Worm (Caenorhabditis elegans): ENCODE data around the gene C13G3.1.

Gene C13G3.1

ce11 chrV:11057043-11057442 lies 44.8 kb upstream of the C13G3.1 start, which contains the start of gene srh-75:
Gene srh-75, minus strand, starts transcription at chrV:11057143.
- TF ChIP-seq lsy-27 (tag; optimal IDR thresholded peaks at IDR 0.05; ENCODE audit: borderline replicate concordance, insufficient read depth), result no peak
- no peak for TF ChIP-seq chd-7 (tag; optimal IDR thresholded peaks at IDR 0.05)
- TF ChIP-seq athp-1 (tag; optimal IDR thresholded peaks at IDR 0.05), result no peak
- TF ChIP-seq lag-1 (GFP tag; IDR thresholded peaks at IDR 0.05), result no peak
- TF ChIP-seq mel-28 (tag; optimal IDR thresholded peaks at IDR 0.05; ENCODE audit: borderline replicate concordance), result no peak
- no peak for TF ChIP-seq akir-1 (GFP tag; optimal IDR thresholded peaks at IDR 0.05)
- no peak for TF ChIP-seq egrh-3 (GFP tag; IDR thresholded peaks at IDR 0.05)
- TF ChIP-seq nhr-120 (GFP tag; IDR thresholded peaks at IDR 0.05), result no peak
- no peak for TF ChIP-seq lin-40 (tag; optimal IDR thresholded peaks at IDR 0.05)
- TF ChIP-seq die-1 (tag; optimal IDR thresholded peaks at IDR 0.05), result no peak
- no peak for TF ChIP-seq ceh-58 (GFP tag; IDR thresholded peaks at IDR 0.05)
- TF ChIP-seq ceh-100 (GFP tag; IDR thresholded peaks at IDR 0.05), result no peak
- no peak for TF ChIP-seq unc-62 (GFP tag; optimal IDR thresholded peaks at IDR 0.05)
- TF ChIP-seq madf-8 (GFP tag; conservative IDR thresholded peaks at IDR 0.05), result no peak

- TF ChIP-seq dpff-1 (tag; optimal IDR thresholded peaks at IDR 0.05), result no peak
- TF ChIP-seq K12H6.12 (tag; optimal IDR thresholded peaks at IDR 0.05), result no peak
- TF ChIP-seq snpc-1.1 (tag; optimal IDR thresholded peaks at IDR 0.05; ENCODE audit: insufficient read depth), result no peak
- TF ChIP-seq madf-10 (tag; optimal IDR thresholded peaks at IDR 0.05), result no peak
- no peak for TF ChIP-seq T26A5.8 (tag; optimal IDR thresholded peaks at IDR 0.05)
- no peak for TF ChIP-seq hlh-12 (tag; optimal IDR thresholded peaks at IDR 0.05)
- no peak for TF ChIP-seq snpc-1.3 (tag; optimal IDR thresholded peaks at IDR 0.05; ENCODE audit: insufficient read depth)
- TF ChIP-seq nhr-90 (tag; optimal IDR thresholded peaks at IDR 0.05), result no peak
- no peak for TF ChIP-seq F55B11.4 (tag; optimal IDR thresholded peaks at IDR 0.05; ENCODE audit: borderline replicate concordance, insufficient read depth)
- TF ChIP-seq Y53F4B.3 (GFP tag; IDR thresholded peaks at IDR 0.05), result no peak
- no peak for TF ChIP-seq pha-4 (tag; optimal IDR thresholded peaks at IDR 0.05)
- TF ChIP-seq him-1 (tag; optimal IDR thresholded peaks at IDR 0.05), result no peak
- no peak for TF ChIP-seq ztf-3 (GFP tag; optimal IDR thresholded peaks at IDR 0.05)
- no peak for TF ChIP-seq lsl-1 (GFP tag; optimal IDR thresholded peaks at IDR 0.05)
- no peak for TF ChIP-seq egl-18 (GFP tag; IDR thresholded peaks at IDR 0.05)
- no peak for TF ChIP-seq egrh-3 (GFP tag; IDR thresholded peaks at IDR 0.05)
- no peak for TF ChIP-seq Y67H2A.10 (GFP tag; conservative IDR thresholded peaks at IDR 0.05)
- TF ChIP-seq K11D2.4 (GFP tag; IDR thresholded peaks at IDR 0.05), result no peak
- no peak for TF ChIP-seq pbrm-1 (GFP tag; IDR thresholded peaks at IDR 0.05)
Measured at ce11 chrV:11056484-11056883, 44.2 kb upstream of the C13G3.1 start.

ce11 chrV:11053827-11054226 lies 41.6 kb upstream of the C13G3.1 start, which contains the start of gene T04C12.7:
Gene T04C12.7, plus strand, starts transcription at chrV:11054127.
- TF ChIP-seq F39B2.1 (GFP tag; IDR thresholded peaks at IDR 0.05) (no peak), F23B12.7 (tag; optimal IDR thresholded peaks at IDR 0.05; ENCODE audit: insufficient read depth) (no peak), nfya-2 (GFP tag; IDR thresholded peaks at IDR 0.05) (no peak), snpc-1.1 (tag; optimal IDR thresholded peaks at IDR 0.05; ENCODE audit: insufficient read depth) (no peak), hrde-1 (tag; optimal IDR thresholded peaks at IDR 0.05; ENCODE audit: borderline replicate concordance) (no peak), ceh-58 (GFP tag; IDR thresholded peaks at IDR 0.05) (no peak), ama-1 (optimal IDR thresholded peaks at IDR 0.05) (no peak), ama-1 (GFP tag; optimal IDR thresholded peaks at IDR 0.05) (no peak), ets-4 (GFP tag; optimal IDR thresholded peaks at IDR 0.05) (no peak), F55B11.4 (tag; optimal IDR thresholded peaks at IDR 0.05; ENCODE audit: borderline replicate concordance, insufficient read depth) (no peak), pha-4 (tag; optimal IDR thresholded peaks at IDR 0.05) (no peak)

Data from whole organism, young adult.